Worm (Caenorhabditis elegans) whole organism, L4 larva: Measurements from ENCODE around the gene F59A1.6.

ENCODE experiments used
- F44E2.7 ChIP-seq: fragments of 200-800 bp; sonication (Bioruptor generic); IDR thresholded peaks from 2 replicates; pipeline ENCODE4 v2.1.2; 2022; ENCODE audit warnings: missing genetic modification characterization, missing compliant biosample characterization
- T26A8.4 ChIP-seq: fragments of 200-800 bp; sonication (Bioruptor generic); IDR thresholded peaks from 2 replicates; pipeline ENCODE4 v1.3.6; 2022; ENCODE audit warnings: missing genetic modification characterization, missing compliant biosample characterization
- aly-2 ChIP-seq: sonication (generic microtip); optimal IDR thresholded peaks from 2 replicates; lab custom pipeline; 2018; ENCODE audit warnings: missing biosample characterization, missing genetic modification characterization
- ceh-28 ChIP-seq: fragments of 150-350 bp; optimal IDR thresholded peaks from 2 replicates; lab custom pipeline; 2014; ENCODE audit warnings: missing biosample characterization, missing genetic modification reagents, missing genetic modification characterization
- ceh-44 ChIP-seq: fragments of 200-800 bp; sonication (Bioruptor generic); IDR thresholded peaks from 2 replicates; pipeline ENCODE4 v1.3.6; 2022; ENCODE audit warnings: missing genetic modification reagents, missing genetic modification characterization, missing compliant biosample characterization
- ceh-62 ChIP-seq: sonication (generic microtip); optimal IDR thresholded peaks from 2 replicates; lab custom pipeline; 2017; ENCODE audit warnings: missing biosample characterization, missing genetic modification characterization
- cey-2 ChIP-seq: sonication (generic microtip); optimal IDR thresholded peaks from 3 replicates; lab custom pipeline; 2017; ENCODE audit warnings: missing genetic modification characterization, mild to moderate bottlenecking, missing compliant biosample characterization, antibody characterized with exemption, borderline replicate concordance; ENCODE audit not compliant: insufficient read depth
- ctbp-1 ChIP-seq: fragments of 200-800 bp; sonication (Bioruptor generic); IDR thresholded peaks from 2 replicates; pipeline ENCODE4 v1.3.6; 2022; ENCODE audit warnings: missing genetic modification reagents, missing genetic modification characterization, missing compliant biosample characterization
- daf-16 ChIP-seq, 3 experiments: sonication (generic microtip); optimal IDR thresholded peaks; 2 replicates each; lab custom pipeline; 2016 to 2017; ENCODE audit warnings: missing genetic modification characterization in 3 of 3, missing genetic modification reagents in 3 of 3, mild to moderate bottlenecking in 2 of 3, missing compliant biosample characterization in 2 of 3, missing biosample characterization in 1 of 3, moderate library complexity in 1 of 3
- daf-19 ChIP-seq: fragments of 200-800 bp; sonication (Bioruptor generic); conservative IDR thresholded peaks from 2 replicates; pipeline ENCODE4 v1.3.6; 2022; ENCODE audit warnings: missing genetic modification characterization, missing compliant biosample characterization
- daf-8 ChIP-seq: fragments of 200-800 bp; sonication (Bioruptor generic); IDR thresholded peaks from 2 replicates; pipeline ENCODE4 v1.3.6; 2022; ENCODE audit warnings: missing genetic modification characterization, missing compliant biosample characterization
- dmd-9 ChIP-seq: fragments of 200-800 bp; sonication (Bioruptor generic); IDR thresholded peaks from 2 replicates; pipeline ENCODE4 v1.3.6; 2022; ENCODE audit warnings: missing genetic modification reagents, missing genetic modification characterization, missing compliant biosample characterization
- dpl-1 ChIP-seq: fragments of 150-350 bp; optimal IDR thresholded peaks from 2 replicates; lab custom pipeline; 2014; ENCODE audit warnings: missing biosample characterization, missing genetic modification reagents, missing genetic modification characterization
- duxl-1 ChIP-seq: sonication (generic microtip); optimal IDR thresholded peaks from 2 replicates; lab custom pipeline; 2016; ENCODE audit warnings: mild to moderate bottlenecking, missing genetic modification characterization, moderate library complexity, missing compliant biosample characterization; ENCODE audit not compliant: poor library complexity
- fkh-10 ChIP-seq: fragments of 150-350 bp; optimal IDR thresholded peaks from 2 replicates; lab custom pipeline; 2014; ENCODE audit warnings: missing biosample characterization, missing genetic modification reagents, missing genetic modification characterization
- gei-8 ChIP-seq: fragments of 200-800 bp; sonication (Bioruptor generic); optimal IDR thresholded peaks from 2 replicates; lab custom pipeline; 2018; ENCODE audit warnings: mild to moderate bottlenecking, missing genetic modification characterization, missing compliant biosample characterization
- hif-1 ChIP-seq, 2 experiments: sonication (generic microtip); optimal IDR thresholded peaks; 2 replicates each; lab custom pipeline; 2016 to 2017; ENCODE audit warnings: missing compliant biosample characterization in 2 of 2, missing genetic modification characterization in 2 of 2, missing genetic modification reagents in 2 of 2, missing genotype in 2 of 2, mild to moderate bottlenecking in 1 of 2
- hlh-30 ChIP-seq: sonication (generic microtip); optimal IDR thresholded peaks from 2 replicates; lab custom pipeline; 2017; ENCODE audit warnings: antibody characterized with exemption, mild to moderate bottlenecking, missing genetic modification characterization, missing compliant biosample characterization; ENCODE audit not compliant: insufficient read depth
- lin-29 ChIP-seq: fragments of 200-800 bp; sonication (Bioruptor generic); IDR thresholded peaks from 2 replicates; pipeline ENCODE4 v1.3.6; 2022; ENCODE audit warnings: missing genetic modification reagents, missing genetic modification characterization, missing compliant biosample characterization
- lin-39 ChIP-seq: fragments of 150-350 bp; optimal IDR thresholded peaks from 2 replicates; lab custom pipeline; 2014; ENCODE audit warnings: missing biosample characterization, missing genetic modification reagents, missing genetic modification characterization
- lsy-2 ChIP-seq, 2 experiments: fragments of 150-350 bp in 1 of 2; sonication (generic microtip) in 1 of 2; optimal IDR thresholded peaks; 2 replicates each; lab custom pipeline; 2014 to 2017; ENCODE audit warnings: missing biosample characterization in 2 of 2, missing genetic modification characterization in 2 of 2
- madf-9 ChIP-seq: fragments of 200-800 bp; sonication (Bioruptor generic); conservative IDR thresholded peaks from 2 replicates; pipeline ENCODE4 v1.3.6; 2022; ENCODE audit warnings: missing genetic modification reagents, missing genetic modification characterization, missing compliant biosample characterization
- mdl-1 ChIP-seq, 2 experiments: fragments of 150-350 bp in 1 of 2; sonication (generic microtip) in 1 of 2; optimal IDR thresholded peaks; 2 replicates each; lab custom pipeline; 2014 to 2017; ENCODE audit warnings: missing biosample characterization in 2 of 2, missing genetic modification characterization in 2 of 2
- mep-1 ChIP-seq: fragments of 150-350 bp; sonication (generic microtip); optimal IDR thresholded peaks from 3 replicates; lab custom pipeline; 2014; ENCODE audit warnings: missing biosample characterization, missing genetic modification characterization
- mxl-2 ChIP-seq: fragments of 200-800 bp; sonication (Bioruptor generic); conservative IDR thresholded peaks from 2 replicates; pipeline ENCODE4 v1.3.6; 2022; ENCODE audit warnings: missing genetic modification reagents, missing genetic modification characterization, missing compliant biosample characterization
- mxl-3 ChIP-seq: fragments of 200-800 bp; sonication (Bioruptor generic); optimal IDR thresholded peaks from 2 replicates; lab custom pipeline; 2018; ENCODE audit warnings: mild to moderate bottlenecking, missing genetic modification characterization, missing compliant biosample characterization
- nhr-102 ChIP-seq: sonication (generic microtip); optimal IDR thresholded peaks from 2 replicates; lab custom pipeline; 2016; ENCODE audit warnings: mild to moderate bottlenecking, missing genetic modification characterization, moderate library complexity, missing compliant biosample characterization
- nhr-111 ChIP-seq: fragments of 200-800 bp; sonication (Bioruptor generic); optimal IDR thresholded peaks from 2 replicates; lab custom pipeline; 2018; ENCODE audit warnings: mild to moderate bottlenecking, missing genetic modification characterization, missing compliant biosample characterization
- nhr-77 ChIP-seq: fragments of 150-350 bp; optimal IDR thresholded peaks from 2 replicates; lab custom pipeline; 2014; ENCODE audit warnings: missing biosample characterization, missing genetic modification characterization
- pha-4 ChIP-seq, 2 experiments: fragments of 150-350 bp in 1 of 2; fragments of 200-800 bp in 1 of 2; sonication (Bioruptor generic) in 1 of 2; IDR thresholded peaks in 1 of 2; optimal IDR thresholded peaks in 1 of 2; 2 replicates each; pipeline versions ENCODE4 v1.3.6 to Lab custom; 2014 to 2022; ENCODE audit warnings: missing genetic modification characterization in 2 of 2, missing genetic modification reagents in 2 of 2, missing biosample characterization in 1 of 2, missing compliant biosample characterization in 1 of 2
- php-3 ChIP-seq: fragments of 200-800 bp; sonication (Bioruptor generic); IDR thresholded peaks from 2 replicates; pipeline ENCODE4 v1.3.6; 2022; ENCODE audit warnings: missing genetic modification reagents, missing genetic modification characterization, missing compliant biosample characterization
- pqm-1 ChIP-seq: sonication (generic microtip); optimal IDR thresholded peaks from 2 replicates; lab custom pipeline; 2017; ENCODE audit warnings: missing biosample characterization, missing genetic modification characterization
- rbr-2 ChIP-seq: sonication (generic microtip); optimal IDR thresholded peaks from 2 replicates; lab custom pipeline; 2016; ENCODE audit warnings: missing genotype, missing genetic modification characterization, missing compliant biosample characterization
- skn-1 ChIP-seq: fragments of 150-350 bp; optimal IDR thresholded peaks from 2 replicates; lab custom pipeline; 2014; ENCODE audit warnings: missing biosample characterization, missing genetic modification characterization
- snpc-1.2 ChIP-seq: fragments of 200-800 bp; sonication (Bioruptor generic); IDR thresholded peaks from 2 replicates; pipeline ENCODE4 v1.3.6; 2022; ENCODE audit warnings: missing genetic modification reagents, missing genetic modification characterization, missing compliant biosample characterization
- tra-1 ChIP-seq: fragments of 200-800 bp; sonication (Bioruptor generic); IDR thresholded peaks from 2 replicates; pipeline ENCODE4 v1.3.6; 2022; ENCODE audit warnings: missing genetic modification reagents, missing genetic modification characterization, missing compliant biosample characterization
- unc-130 ChIP-seq: sonication (generic microtip); optimal IDR thresholded peaks from 2 replicates; lab custom pipeline; 2016; ENCODE audit warnings: missing genetic modification reagents, missing genetic modification characterization, missing compliant biosample characterization
- unc-39 ChIP-seq: sonication (generic microtip); optimal IDR thresholded peaks from 2 replicates; lab custom pipeline; 2017; ENCODE audit warnings: missing biosample characterization, missing genetic modification characterization
- unc-62 ChIP-seq, 3 experiments: fragments of 150-350 bp in 1 of 3; sonication (generic microtip); optimal IDR thresholded peaks in 2 of 3; peaks in 1 of 3; 1 replicate in 1 of 3; 2 replicates in 2 of 3; lab custom pipeline; 2014 to 2017; ENCODE audit warnings: missing biosample characterization in 3 of 3, missing genetic modification characterization in 3 of 3, missing genetic modification reagents in 3 of 3, missing genotype in 1 of 3
- vab-7 ChIP-seq: fragments of 200-800 bp; sonication (Bioruptor generic); IDR thresholded peaks from 2 replicates; pipeline ENCODE4 v1.3.6; 2022; ENCODE audit warnings: missing genetic modification reagents, missing genetic modification characterization, missing compliant biosample characterization
- zfp-2 ChIP-seq: sonication (generic microtip); optimal IDR thresholded peaks from 2 replicates; lab custom pipeline; 2016; ENCODE audit warnings: mild to moderate bottlenecking, missing genetic modification characterization, missing compliant biosample characterization
- zip-11 ChIP-seq: fragments of 200-800 bp; sonication (Bioruptor generic); IDR thresholded peaks from 2 replicates; pipeline ENCODE4 v1.3.6; 2022; ENCODE audit warnings: missing genetic modification characterization, missing compliant biosample characterization
- ztf-7 ChIP-seq: fragments of 150-350 bp; optimal IDR thresholded peaks from 2 replicates; lab custom pipeline; 2014; ENCODE audit warnings: missing biosample characterization, missing genetic modification characterization

Gene F59A1.6

ce11 chrV:17684857-17685256, at the start of gene F59A1.6, which contains the start of gene F59A1.16:
F59A1.6 (plus strand) TSS chrV:17685141.
F59A1.16 (minus strand) TSS chrV:17684957.
- no peak for TF ChIP-seq dmd-9 (GFP tag; lab: Robert Waterston, UW)
- no peak for TF ChIP-seq ztf-7 (tag; lab: Kevin White, UChicago)
- TF ChIP-seq zip-11 (GFP tag; lab: Robert Waterston, UW): no peak
- no peak for TF ChIP-seq mdl-1 (tag; optimal IDR thresholded peaks at IDR 0.05; lab: Kevin White, UChicago)
- no peak for TF ChIP-seq unc-39 (tag; lab: Kevin White, UChicago)
- no peak for TF ChIP-seq daf-19 (GFP tag; lab: Robert Waterston, UW)
- TF ChIP-seq madf-9 (GFP tag; lab: Robert Waterston, UW): no peak

ce11 chrV:17650427-17650826, 34.5 kb upstream of the F59A1.6 start, which contains the start of gene fbxa-192:
fbxa-192 (minus strand) TSS chrV:17650527.
- TF ChIP-seq dpl-1 (no peak), nhr-77 (tag; lab: Kevin White, UChicago) (no peak), nhr-111 (no peak), rbr-2 (no peak), snpc-1.2 (no peak), vab-7 (GFP tag; lab: Robert Waterston, UW) (no peak), pha-4 (GFP tag; IDR thresholded peaks at IDR 0.05; lab: Robert Waterston, UW) (no peak), pha-4 (tag; optimal IDR thresholded peaks at IDR 0.05; lab: Kevin White, UChicago) (no peak)

- TF ChIP-seq tra-1: no peak
- TF ChIP-seq daf-19 (GFP tag; lab: Robert Waterston, UW): no peak
- no peak for TF ChIP-seq nhr-111
- no peak for TF ChIP-seq ceh-44
- TF ChIP-seq lin-39: no peak
- TF ChIP-seq zip-11 (GFP tag; lab: Robert Waterston, UW): no peak
- TF ChIP-seq aly-2 (tag; lab: Kevin White, UChicago): no peak
- no peak for TF ChIP-seq T26A8.4
- no peak for TF ChIP-seq pqm-1
- no peak for TF ChIP-seq skn-1 (tag; lab: Kevin White, UChicago)
Measured at ce11 chrV:17655205-17655604, 29.7 kb upstream of the F59A1.6 start.

ce11 chrV:17658824-17659223, 26.1 kb upstream of the F59A1.6 start:
- TF ChIP-seq mxl-3 (GFP tag; lab: Kevin White, UChicago) (no peak), unc-130 (no peak), ceh-28 (no peak), pqm-1 (no peak), F44E2.7 (GFP tag; lab: Robert Waterston, UW) (no peak), daf-8 (no peak)

DNA sequence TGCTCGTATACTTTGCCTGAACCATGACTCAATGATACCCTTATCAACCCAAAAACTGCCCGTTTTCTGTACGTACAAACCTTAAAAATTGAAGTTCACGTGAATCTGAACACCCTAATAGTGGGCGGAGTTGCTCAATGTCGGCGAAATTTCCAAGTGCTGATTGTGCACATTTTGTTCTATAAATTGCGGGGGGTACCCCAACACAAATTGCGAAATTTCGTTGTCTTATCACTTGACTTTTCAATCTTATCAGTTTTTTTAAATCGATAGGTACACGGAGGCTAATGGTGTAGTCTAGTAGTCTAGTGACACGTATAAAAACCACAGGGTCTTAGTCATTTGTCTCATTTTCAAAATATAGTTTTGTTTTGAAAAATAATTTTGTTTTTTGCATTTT, 25.7 kb upstream of the F59A1.6 start, which contains the start of gene fbxa-108:
Gene fbxa-108 (minus strand): TSS at position 158 of the 400 bp plus-strand sequence.
- no peak for TF ChIP-seq fkh-10 (GFP tag; lab: Kevin White, UChicago)
- TF ChIP-seq hlh-30 (tag; lab: Kevin White, UChicago): peak; percentile 46
- TF ChIP-seq lsy-2 (tag; optimal IDR thresholded peaks at IDR 0.05; lab: Kevin White, UChicago): peak in 1 of 2 experiments; percentile 44
- no peak for TF ChIP-seq duxl-1
- no peak for TF ChIP-seq dpl-1
- TF ChIP-seq mxl-2: peak; percentile 87
- TF ChIP-seq mep-1 (tag; lab: Kevin White, UChicago): peak; percentile 56
- TF ChIP-seq zfp-2 (tag; lab: Kevin White, UChicago): no peak
- TF ChIP-seq zip-11 (GFP tag; lab: Robert Waterston, UW): no peak
- no peak for TF ChIP-seq unc-62 (GFP tag; optimal IDR thresholded peaks at IDR 0.05 in 1 of 2; lab: Kevin White, UChicago)
- TF ChIP-seq unc-62 (tag; optimal IDR thresholded peaks at IDR 0.05; lab: Kevin White, UChicago): no peak
- TF ChIP-seq lin-29 (GFP tag; lab: Robert Waterston, UW): no peak
- TF ChIP-seq gei-8 (GFP tag; lab: Kevin White, UChicago): no peak
- TF ChIP-seq daf-16 (GFP tag; optimal IDR thresholded peaks at IDR 0.05; lab: Kevin White, UChicago): peak in 1 of 2 experiments; percentile 64
- TF ChIP-seq daf-16 (tag; optimal IDR thresholded peaks at IDR 0.05; lab: Kevin White, UChicago): peak; percentile 96
- TF ChIP-seq mdl-1 (tag; optimal IDR thresholded peaks at IDR 0.05; lab: Kevin White, UChicago): peak in 1 of 2 experiments; percentile 32
- no peak for TF ChIP-seq ztf-7 (tag; lab: Kevin White, UChicago)
- TF ChIP-seq php-3 (GFP tag; lab: Robert Waterston, UW): peak; percentile 85
- peak; percentile 78 for TF ChIP-seq nhr-102 (tag; lab: Kevin White, UChicago)
- no peak for TF ChIP-seq ctbp-1
- TF ChIP-seq cey-2 (tag; lab: Kevin White, UChicago): peak; percentile 40
- peak; percentile 7 to 45 for TF ChIP-seq hif-1 (tag; optimal IDR thresholded peaks at IDR 0.05; lab: Kevin White, UChicago)
- no peak for TF ChIP-seq ceh-62
